Fruit fly (Drosophila melanogaster): Measurements from ENCODE around the gene Apc2.

Apc2 gene

dm6 chr3R:24151924-24152809, 11.6 kb upstream of the Apc2 start, which contains the start of the genes p38a and CG6178 (continued):
- TF ChIP-seq Bdp1 (GFP tag; optimal IDR thresholded peaks at IDR 0.05) (peak; percentile 33), cas (GFP tag; IDR thresholded peaks at IDR 0.05) (peak; percentile 94), stc (GFP tag; IDR thresholded peaks at IDR 0.05) (peak; percentile 97), CG12104 (GFP tag; optimal IDR thresholded peaks at IDR 0.05) (peak; percentile 94), CG10366 (GFP tag; IDR thresholded peaks at IDR 0.05) (peak; percentile 96), cad (GFP tag; optimal IDR thresholded peaks at IDR 0.05) (no peak), CG6654 (GFP tag; optimal IDR thresholded peaks at IDR 0.05) (peak; percentile 90), CG14667 (GFP tag; IDR thresholded peaks at IDR 0.05) (peak; percentile 96), Hr78 (GFP tag; optimal IDR thresholded peaks at IDR 0.05) (peak in 1 of 2 experiments; percentile 83), CG10147 (GFP tag; optimal IDR thresholded peaks at IDR 0.05) (peak; percentile 98), Xbp1 (GFP tag; optimal IDR thresholded peaks at IDR 0.05) (peak; percentile 96), pho (GFP tag; optimal IDR thresholded peaks at IDR 0.05) (peak; percentile 55), Hmr (GFP tag; optimal IDR thresholded peaks at IDR 0.05) (peak; percentile 98), CG11723 (GFP tag; optimal IDR thresholded peaks at IDR 0.05) (peak; percentile 91), CrebB (tag; optimal IDR thresholded peaks at IDR 0.05) (peak; percentile 82), PHDP (tag; optimal IDR thresholded peaks at IDR 0.05) (peak; percentile 98), CG15479 (GFP tag; optimal IDR thresholded peaks at IDR 0.05) (peak; percentile 39), slbo (GFP tag; IDR thresholded peaks at IDR 0.05) (peak; percentile 98), CG16863 (GFP tag; optimal IDR thresholded peaks at IDR 0.05) (peak; percentile 28), mam (GFP tag; optimal IDR thresholded peaks at IDR 0.05) (peak; percentile 72), CG5245 (GFP tag; optimal IDR thresholded peaks at IDR 0.05) (peak; percentile 82), dimm (GFP tag; IDR thresholded peaks at IDR 0.05) (peak; percentile 88), toy (GFP tag; IDR thresholded peaks at IDR 0.05) (peak; percentile 82), CG3407 (GFP tag; optimal IDR thresholded peaks at IDR 0.05) (peak; percentile 90), seq (GFP tag; IDR thresholded peaks at IDR 0.05) (peak; percentile 96), so (GFP tag; IDR thresholded peaks at IDR 0.05) (peak; percentile 96), Dp (GFP tag; optimal IDR thresholded peaks at IDR 0.05) (peak; percentile 59), Mad (GFP tag; optimal IDR thresholded peaks at IDR 0.05) (peak; percentile 73), lmd (GFP tag; IDR thresholded peaks at IDR 0.05) (peak; percentile 98), CG10462 (GFP tag; optimal IDR thresholded peaks at IDR 0.05) (peak; percentile 82), NFAT (GFP tag; IDR thresholded peaks at IDR 0.05) (peak; percentile 95), CG2116 (GFP tag; optimal IDR thresholded peaks at IDR 0.05) (peak; percentile 79), Stat92E (GFP tag; optimal IDR thresholded peaks at IDR 0.05) (peak in 1 of 3 experiments; percentile 76), schlank (tag; optimal IDR thresholded peaks at IDR 0.05) (peak; percentile 85), tna (GFP tag; IDR thresholded peaks at IDR 0.05; ENCODE audit: partially characterized antibody) (no peak), bbx (GFP tag; IDR thresholded peaks at IDR 0.05; ENCODE audit: partially characterized antibody) (no peak; the same call in 1 of the 2 replicates), CG3847 (GFP tag; IDR thresholded peaks at IDR 0.05) (peak; percentile 97), ssp (GFP tag; IDR thresholded peaks at IDR 0.05) (peak; percentile 91), CG11247 (GFP tag; IDR thresholded peaks at IDR 0.05) (peak; percentile 95), sob (GFP tag; IDR thresholded peaks at IDR 0.05) (peak; percentile 96), CG7963 (GFP tag; IDR thresholded peaks at IDR 0.05; ENCODE audit: partially characterized antibody) (no peak), Blimp-1 (GFP tag; optimal IDR thresholded peaks at IDR 0.05) (peak; percentile 96), nerfin-2 (GFP tag; IDR thresholded peaks at IDR 0.05; ENCODE audit: partially characterized antibody) (no peak), CG8290 (GFP tag; optimal IDR thresholded peaks at IDR 0.05) (peak; percentile 50), CG8290 (tag; optimal IDR thresholded peaks at IDR 0.05) (no peak), row (GFP tag; IDR thresholded peaks at IDR 0.05) (peak; percentile 97), sens-2 (GFP tag; IDR thresholded peaks at IDR 0.05) (peak; percentile 83), HmgD (GFP tag; optimal IDR thresholded peaks at IDR 0.05) (no peak), MTF-1 (GFP tag; optimal IDR thresholded peaks at IDR 0.05; ENCODE audit: borderline replicate concordance) (peak; percentile 74)

Measured in whole organism, embryonic.